Fruit fly (Drosophila melanogaster) S2 (cell line): ENCODE results near the gene CG14572.

Experiments used
- CG8478 ChIP-seq: fragments of >200 bp; optimal IDR thresholded peaks from 2 replicates; lab custom pipeline; 2018
- CTCF ChIP-seq, 2 experiments: fragments of >200 bp; optimal IDR thresholded peaks; 2 replicates each; lab custom pipeline; 2018

dm6 chr3L:21787883-21788282 lies 46.5 kb downstream of the CG14572 start:
- TF ChIP-seq CG8478 (no peak), CTCF (optimal IDR thresholded peaks at IDR 0.05; lab: Kevin White, UChicago) (no peak)
